Worm (Caenorhabditis elegans) whole organism, late embryonic: ENCODE results near the gene dnj-18.

Experiments used
- ama-1 ChIP-seq: fragments of 150-350 bp; optimal IDR thresholded peaks from 2 replicates; lab custom pipeline; 2014
- ceh-18 ChIP-seq: sonication (generic microtip); optimal IDR thresholded peaks from 2 replicates; lab custom pipeline; 2016; ENCODE audit warnings: missing genetic modification characterization, missing compliant biosample characterization
- dve-1 ChIP-seq: sonication (generic microtip); optimal IDR thresholded peaks from 2 replicates; lab custom pipeline; 2017; ENCODE audit warnings: antibody characterized with exemption, mild to moderate bottlenecking, missing genetic modification characterization, missing compliant biosample characterization
- nhr-11 ChIP-seq: fragments of 150-350 bp; optimal IDR thresholded peaks from 2 replicates; lab custom pipeline; 2014; ENCODE audit warnings: missing biosample characterization, missing genetic modification characterization
- pha-2 ChIP-seq: sonication (generic microtip); optimal IDR thresholded peaks from 2 replicates; lab custom pipeline; 2017; ENCODE audit warnings: mild to moderate bottlenecking, missing genetic modification characterization, missing compliant biosample characterization
- sox-2 ChIP-seq: fragments of 200-800 bp; sonication (Bioruptor generic); IDR thresholded peaks from 2 replicates; pipeline ENCODE4 v1.3.6; 2022; ENCODE audit warnings: missing genetic modification reagents, missing genetic modification characterization, missing compliant biosample characterization

ce11 chrIII:4740820-4741219, 42.9 kb downstream of the dnj-18 start:
- TF ChIP-seq sox-2 (GFP tag; lab: Robert Waterston, UW) (no peak), nhr-11 (no peak), ama-1 (no peak), ceh-18 (tag; lab: Kevin White, UChicago) (no peak), pha-2 (tag; lab: Kevin White, UChicago) (no peak), dve-1 (tag; lab: Kevin White, UChicago) (no peak)
